Fruit fly (Drosophila melanogaster) whole organism, embryonic: ENCODE measurements around the gene CG2865.

ENCODE experiments used
- Awh ChIP-seq: fragments of 200-800 bp; sonication (Bioruptor generic); IDR thresholded peaks from 2 replicates; pipeline ENCODE4, ENCODE4 v1.3.6; 2022; ENCODE audit warnings: missing biosample characterization, missing genetic modification characterization
- Blimp-1 ChIP-seq: fragments of 200-800 bp; sonication (Bioruptor generic); optimal IDR thresholded peaks from 3 replicates; lab custom pipeline; 2018; ENCODE audit warnings: missing biosample characterization, missing genetic modification characterization, mild to moderate bottlenecking, moderate library complexity, missing genetic modification reagents
- Bteb2 ChIP-seq: fragments of 200-800 bp; sonication (Bioruptor generic); optimal IDR thresholded peaks from 2 replicates; lab custom pipeline; 2016; ENCODE audit warnings: missing biosample characterization, missing genetic modification characterization
- CG10431 ChIP-seq: fragments of 200-800 bp; sonication (Bioruptor generic); optimal IDR thresholded peaks from 3 replicates; lab custom pipeline; 2018; ENCODE audit warnings: missing biosample characterization, mild to moderate bottlenecking, missing genetic modification characterization
- CG10959 ChIP-seq: fragments of 200-800 bp; sonication (Bioruptor generic); IDR thresholded peaks from 2 replicates; pipeline ENCODE4 v1.3.6; 2022; ENCODE audit warnings: missing biosample characterization, missing genetic modification characterization
- CG11085 ChIP-seq: fragments of 200-800 bp; sonication (Bioruptor generic); IDR thresholded peaks from 2 replicates; pipeline ENCODE4 v1.3.6; 2022; ENCODE audit warnings: missing biosample characterization, missing genetic modification characterization
- CG11696 ChIP-seq: fragments of 200-800 bp; sonication (Bioruptor generic); IDR thresholded peaks from 2 replicates; pipeline ENCODE4 v1.3.6; 2022; ENCODE audit warnings: missing biosample characterization, missing genetic modification characterization
- CG13287 ChIP-seq: fragments of 200-800 bp; sonication (Bioruptor generic); IDR thresholded peaks from 2 replicates; pipeline ENCODE4 v1.3.6; 2022; ENCODE audit warnings: missing biosample characterization, missing genetic modification characterization; ENCODE audit not compliant: partially characterized antibody
- CG14667 ChIP-seq: fragments of 200-800 bp; sonication (Bioruptor generic); IDR thresholded peaks from 2 replicates; pipeline ENCODE4 v1.3.6; 2022; ENCODE audit warnings: missing biosample characterization, missing genetic modification characterization
- CG16779 ChIP-seq: fragments of 200-800 bp; sonication (Bioruptor generic); IDR thresholded peaks from 2 replicates; pipeline ENCODE4 v1.3.6; 2022; ENCODE audit warnings: missing biosample characterization, missing genetic modification characterization
- CG17361 ChIP-seq: fragments of 200-800 bp; sonication (Bioruptor generic); IDR thresholded peaks from 3 replicates; pipeline ENCODE4 v1.3.6; 2022; ENCODE audit warnings: missing biosample characterization, missing genetic modification characterization
- CG17385 ChIP-seq: fragments of 200-800 bp; sonication (Bioruptor generic); optimal IDR thresholded peaks from 3 replicates; lab custom pipeline; 2018; ENCODE audit warnings: missing biosample characterization, mild to moderate bottlenecking, missing genetic modification characterization
- CG17802 ChIP-seq: fragments of 200-800 bp; sonication (Bioruptor generic); optimal IDR thresholded peaks from 2 replicates; lab custom pipeline; 2018; ENCODE audit warnings: missing biosample characterization, mild to moderate bottlenecking, missing genetic modification characterization, moderate library complexity
- CG1832 ChIP-seq: fragments of 200-800 bp; sonication (Bioruptor generic); optimal IDR thresholded peaks from 2 replicates; lab custom pipeline; 2017; ENCODE audit warnings: missing biosample characterization, mild to moderate bottlenecking, missing genetic modification characterization, inconsistent platforms
- CG31224 ChIP-seq: fragments of 200-800 bp; sonication (Bioruptor generic); IDR thresholded peaks from 2 replicates; pipeline ENCODE4 v1.3.6; 2022; ENCODE audit warnings: missing biosample characterization, missing genetic modification characterization
- CG31441 ChIP-seq: fragments of 200-800 bp; sonication (Bioruptor generic); IDR thresholded peaks from 2 replicates; pipeline ENCODE4 v1.3.6; 2022; ENCODE audit warnings: missing biosample characterization, missing genetic modification characterization
- CG3163 ChIP-seq: fragments of 200-800 bp; sonication (Bioruptor generic); optimal IDR thresholded peaks from 3 replicates; lab custom pipeline; 2016; ENCODE audit warnings: missing biosample characterization, missing genetic modification characterization
- CG32767 ChIP-seq: fragments of 200-800 bp; sonication (Bioruptor generic); IDR thresholded peaks from 2 replicates; pipeline ENCODE4 v1.3.6; 2022; ENCODE audit warnings: missing biosample characterization, missing genetic modification characterization
- CG3281 ChIP-seq: fragments of 200-800 bp; sonication (Bioruptor generic); optimal IDR thresholded peaks from 3 replicates; lab custom pipeline; 2017; ENCODE audit warnings: missing biosample characterization, mild to moderate bottlenecking, missing genetic modification characterization
- CG3995 ChIP-seq: fragments of 200-800 bp; sonication (Bioruptor generic); optimal IDR thresholded peaks from 3 replicates; lab custom pipeline; 2016; ENCODE audit warnings: missing biosample characterization, missing genetic modification characterization
- CG4404 ChIP-seq: fragments of 200-800 bp; sonication (Bioruptor generic); IDR thresholded peaks from 2 replicates; pipeline ENCODE4 v1.3.6; 2022; ENCODE audit warnings: missing biosample characterization, missing genetic modification characterization
- CG6689 ChIP-seq: fragments of 200-800 bp; sonication (Bioruptor generic); IDR thresholded peaks from 2 replicates; pipeline ENCODE4 v1.3.6; 2022; ENCODE audit warnings: missing biosample characterization, missing genetic modification characterization
- CG7987 ChIP-seq: fragments of 200-800 bp; sonication (Bioruptor generic); optimal IDR thresholded peaks from 2 replicates; lab custom pipeline; 2018; ENCODE audit warnings: missing biosample characterization, mild to moderate bottlenecking, missing genetic modification characterization, moderate library complexity
- CrebB ChIP-seq: fragments of 200-800 bp; sonication (Bioruptor generic); optimal IDR thresholded peaks from 3 replicates; lab custom pipeline; 2018; ENCODE audit warnings: missing biosample characterization, mild to moderate bottlenecking, missing genetic modification characterization
- D19A ChIP-seq: fragments of 200-800 bp; optimal IDR thresholded peaks from 3 replicates; lab custom pipeline; 2019; ENCODE audit warnings: missing biosample characterization, mild to moderate bottlenecking, missing genetic modification characterization, moderate library complexity
- D19B ChIP-seq: fragments of 200-800 bp; sonication (Bioruptor generic); optimal IDR thresholded peaks from 2 replicates; lab custom pipeline; 2017; ENCODE audit warnings: missing biosample characterization, mild to moderate bottlenecking, missing genetic modification characterization
- Fer2 ChIP-seq: fragments of 200-800 bp; sonication (Bioruptor generic); optimal IDR thresholded peaks from 2 replicates; lab custom pipeline; 2018; ENCODE audit warnings: missing biosample characterization, mild to moderate bottlenecking, missing genetic modification characterization, moderate library complexity
- Hr39 ChIP-seq: fragments of >200 bp; optimal IDR thresholded peaks from 2 replicates; lab custom pipeline; 2017
- MBD-R2 ChIP-seq: fragments of 200-800 bp; sonication (Bioruptor generic); IDR thresholded peaks from 2 replicates; pipeline ENCODE4 v1.3.6; 2022; ENCODE audit warnings: missing biosample characterization, missing genetic modification characterization
- MESR4 ChIP-seq: fragments of 200-800 bp; sonication (Bioruptor generic); optimal IDR thresholded peaks from 2 replicates; lab custom pipeline; 2018; ENCODE audit warnings: missing biosample characterization, mild to moderate bottlenecking, missing genetic modification characterization, moderate library complexity
- NK7.1 ChIP-seq: fragments of 200-800 bp; sonication (Bioruptor generic); optimal IDR thresholded peaks from 3 replicates; lab custom pipeline; 2016; ENCODE audit warnings: missing biosample characterization, missing genetic modification characterization
- Nf-YA ChIP-seq: fragments of 200-800 bp; sonication (Bioruptor generic); IDR thresholded peaks from 2 replicates; pipeline ENCODE4 v1.3.6; 2022; ENCODE audit warnings: missing biosample characterization, missing genetic modification characterization
- Sox102F ChIP-seq: fragments of 200-800 bp; sonication (Bioruptor generic); optimal IDR thresholded peaks from 2 replicates; lab custom pipeline; 2018; ENCODE audit warnings: missing biosample characterization, mild to moderate bottlenecking, missing genetic modification characterization, moderate library complexity
- Taf1 ChIP-seq: fragments of 200-800 bp; sonication (Bioruptor generic); IDR thresholded peaks from 2 replicates; pipeline ENCODE4 v1.3.6; 2022; ENCODE audit warnings: missing biosample characterization, missing genetic modification characterization
- Usf ChIP-seq: fragments of 200-800 bp; sonication (Bioruptor generic); optimal IDR thresholded peaks from 2 replicates; lab custom pipeline; 2017; ENCODE audit warnings: missing genotype, missing biosample characterization, missing genetic modification characterization
- ap ChIP-seq: fragments of 200-800 bp; sonication (Bioruptor generic); IDR thresholded peaks from 2 replicates; pipeline ENCODE4 v1.3.6; 2022; ENCODE audit warnings: missing biosample characterization, missing genetic modification characterization
- caup ChIP-seq: fragments of 200-800 bp; sonication (Bioruptor generic); optimal IDR thresholded peaks from 3 replicates; lab custom pipeline; 2017; ENCODE audit warnings: missing biosample characterization, mild to moderate bottlenecking, missing genetic modification characterization, moderate library complexity; ENCODE audit not compliant: severe bottlenecking
- chif ChIP-seq, 2 experiments: fragments of 200-800 bp; sonication (Bioruptor generic); optimal IDR thresholded peaks; 3 replicates each; lab custom pipeline; 2016; ENCODE audit warnings: missing biosample characterization in 2 of 2, missing genetic modification characterization in 2 of 2
- chn ChIP-seq: fragments of 200-800 bp; sonication (Bioruptor generic); optimal IDR thresholded peaks from 2 replicates; lab custom pipeline; 2016; ENCODE audit warnings: missing biosample characterization, missing genetic modification characterization
- fd96Cb ChIP-seq: fragments of 200-800 bp; sonication (Bioruptor generic); optimal IDR thresholded peaks from 2 replicates; lab custom pipeline; 2018; ENCODE audit warnings: missing biosample characterization, mild to moderate bottlenecking, missing genetic modification characterization, moderate library complexity
- gcm2 ChIP-seq: fragments of 200-800 bp; sonication (Bioruptor generic); optimal IDR thresholded peaks from 2 replicates; lab custom pipeline; 2016; ENCODE audit warnings: missing biosample characterization, missing genetic modification characterization
- hth ChIP-seq: fragments of >200 bp; optimal IDR thresholded peaks from 2 replicates; lab custom pipeline; 2017; ENCODE audit warnings: inconsistent platforms
- mld ChIP-seq: fragments of 200-800 bp; sonication (Bioruptor generic); IDR thresholded peaks from 3 replicates; pipeline ENCODE4 v1.3.6; 2022; ENCODE audit warnings: missing biosample characterization, missing genetic modification characterization; ENCODE audit not compliant: partially characterized antibody
- nau ChIP-seq: fragments of 200-800 bp; sonication (Bioruptor generic); optimal IDR thresholded peaks from 3 replicates; lab custom pipeline; 2017; ENCODE audit warnings: missing biosample characterization, mild to moderate bottlenecking, missing genetic modification characterization, missing genetic modification reagents
- ranshi ChIP-seq: fragments of 200-800 bp; sonication (Bioruptor generic); IDR thresholded peaks from 2 replicates; pipeline ENCODE4 v1.3.6; 2022; ENCODE audit warnings: missing biosample characterization, missing genetic modification characterization
- sc ChIP-seq, 3 experiments: fragments of >200 bp in 2 of 3; fragments of 200-800 bp in 1 of 3; sonication (Bioruptor generic) in 1 of 3; optimal IDR thresholded peaks; 2 replicates in 2 of 3; 3 replicates in 1 of 3; lab custom pipeline; 2017; ENCODE audit warnings: mild to moderate bottlenecking in 1 of 3, missing biosample characterization in 1 of 3, missing genetic modification characterization in 1 of 3, missing genetic modification reagents in 1 of 3
- sr ChIP-seq: fragments of 200-800 bp; sonication (Bioruptor generic); IDR thresholded peaks from 3 replicates; pipeline ENCODE4 v1.3.6; 2022; ENCODE audit warnings: missing biosample characterization, missing genetic modification characterization
- tll ChIP-seq, 2 experiments: fragments of 200-800 bp in 1 of 2; fragments of >200 bp in 1 of 2; sonication (Bioruptor generic) in 1 of 2; optimal IDR thresholded peaks; 2 replicates each; lab custom pipeline; 2017 to 2019; ENCODE audit warnings: missing biosample characterization in 2 of 2, missing genetic modification characterization in 2 of 2, mild to moderate bottlenecking in 1 of 2, moderate library complexity in 1 of 2
- toy ChIP-seq: fragments of 200-800 bp; sonication (Bioruptor generic); IDR thresholded peaks from 2 replicates; pipeline ENCODE4 v1.3.6; 2022; ENCODE audit warnings: missing biosample characterization, missing genetic modification characterization

The CG2865 gene

DNA sequence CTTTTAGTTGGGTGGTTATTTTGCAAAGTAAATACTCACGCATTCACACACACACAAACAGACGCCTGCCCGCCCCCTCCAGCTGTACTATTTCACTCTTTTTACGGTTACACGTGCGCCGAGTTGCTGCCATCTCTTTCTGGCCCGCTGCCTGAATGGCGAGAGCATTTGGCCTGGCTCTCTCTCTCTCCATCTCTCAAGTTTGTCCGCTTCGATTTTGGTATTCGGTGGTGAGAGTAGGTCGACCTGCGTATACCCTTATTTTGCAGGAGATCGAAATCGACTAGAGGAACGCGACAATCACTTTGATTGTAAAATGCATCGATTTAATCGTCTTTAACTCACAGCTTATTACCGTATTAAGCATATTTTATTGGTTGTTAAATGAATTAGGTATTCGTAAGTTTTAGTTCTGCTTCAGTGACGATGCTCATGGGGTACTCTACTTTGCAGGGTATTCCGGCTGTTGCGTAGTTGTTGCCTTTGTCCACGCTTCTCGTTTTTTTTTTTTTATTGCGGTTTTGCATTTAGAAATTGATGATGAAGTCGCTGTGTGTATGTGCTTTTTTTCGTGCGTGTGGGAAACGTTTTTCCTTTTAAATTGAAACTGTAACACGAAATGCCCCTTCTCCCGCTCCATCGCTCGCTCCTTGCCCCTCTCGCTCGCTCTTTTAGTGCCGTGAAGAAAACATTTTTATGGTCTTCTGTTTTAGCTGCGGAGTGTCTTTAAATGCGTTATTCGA, 10.7 kb upstream of the CG2865 start (continued):
- TF ChIP-seq gcm2 (GFP tag; lab: Kevin White, UChicago) = peak; percentile 49
- peak; percentile 90 for TF ChIP-seq chif (GFP tag; optimal IDR thresholded peaks at IDR 0.05; lab: Kevin White, UChicago)
- peak; percentile 79 for TF ChIP-seq Blimp-1 (GFP tag; lab: Kevin White, UChicago)
- peak; percentile 73 for TF ChIP-seq Bteb2 (GFP tag; lab: Kevin White, UChicago)
- 0 out of 3 replicates have a peak, but pooled peaks have one; percentile 11 for TF ChIP-seq sr
- peak; percentile 82 for TF ChIP-seq fd96Cb (tag; lab: Kevin White, UChicago)
- TF ChIP-seq CG17361 = peak; percentile 78
- TF ChIP-seq tll (GFP tag; optimal IDR thresholded peaks at IDR 0.05; lab: Kevin White, UChicago) = peak; percentile 14 to 73
- TF ChIP-seq CG7987 = peak; percentile 55
- TF ChIP-seq CG3995 = peak; percentile 55
- no peak; the same call in 1 of the 2 replicates for TF ChIP-seq Taf1 (GFP tag; lab: Robert Waterston, UW)
- TF ChIP-seq ranshi = peak; percentile 83
- TF ChIP-seq CG17802 (tag; lab: Kevin White, UChicago) = peak; percentile 68
- TF ChIP-seq Awh (GFP tag; lab: Robert Waterston, UW) = peak; percentile 82
- peak; percentile 52 for TF ChIP-seq CG10959 (GFP tag; lab: Robert Waterston, UW)
- peak; percentile 90 for TF ChIP-seq CrebB (tag; lab: Kevin White, UChicago)
- TF ChIP-seq CG3163 (GFP tag; lab: Kevin White, UChicago) = peak; percentile 89
- TF ChIP-seq Hr39 (lab: Kevin White, UChicago) = no peak
- TF ChIP-seq sc (optimal IDR thresholded peaks at IDR 0.05; lab: Kevin White, UChicago) = no peak
- peak; percentile 77 for TF ChIP-seq sc (GFP tag; optimal IDR thresholded peaks at IDR 0.05; lab: Kevin White, UChicago)
- TF ChIP-seq hth (lab: Kevin White, UChicago) = no peak
- TF ChIP-seq caup (GFP tag; lab: Kevin White, UChicago) = peak; percentile 87
- TF ChIP-seq D19A (tag; lab: Kevin White, UChicago) = peak; percentile 100
- TF ChIP-seq Fer2 (tag; lab: Kevin White, UChicago) = peak; percentile 60
- peak; percentile 26 for TF ChIP-seq MESR4 (GFP tag; lab: Kevin White, UChicago)
- peak; percentile 57 for TF ChIP-seq CG14667 (GFP tag; lab: Robert Waterston, UW)
- peak; percentile 91 for TF ChIP-seq chn (GFP tag; lab: Kevin White, UChicago)
- peak; percentile 73 for TF ChIP-seq CG31224
- TF ChIP-seq nau (GFP tag; lab: Kevin White, UChicago) = peak; percentile 73
- peak; percentile 64 for TF ChIP-seq CG11085
- TF ChIP-seq Sox102F (GFP tag; lab: Kevin White, UChicago) = peak; percentile 86
- TF ChIP-seq NK7.1 (GFP tag; lab: Kevin White, UChicago) = peak; percentile 91
- TF ChIP-seq CG31441 = peak; percentile 81
- peak; percentile 88 for TF ChIP-seq Usf (GFP tag; lab: Kevin White, UChicago)
- TF ChIP-seq CG1832 (GFP tag; lab: Kevin White, UChicago) = peak; percentile 85
- peak; percentile 57; the same call in 1 of the 2 replicates for TF ChIP-seq MBD-R2
- peak; percentile 12; the same call in 1 of the 2 replicates for TF ChIP-seq CG13287 (GFP tag; lab: Robert Waterston, UW)
- TF ChIP-seq CG3281 (GFP tag; lab: Kevin White, UChicago) = peak; percentile 89
- TF ChIP-seq CG17385 = peak; percentile 84
- peak; percentile 83 for TF ChIP-seq D19B (GFP tag; lab: Kevin White, UChicago)
- TF ChIP-seq CG4404 (GFP tag; lab: Robert Waterston, UW) = peak; percentile 79
- peak; percentile 86; the same call in 1 of the 2 replicates for TF ChIP-seq CG32767 (GFP tag; lab: Robert Waterston, UW)
- peak; percentile 35; the same call in 1 of the 2 replicates for TF ChIP-seq CG11696 (GFP tag; lab: Robert Waterston, UW)
- peak; percentile 54; the same call in 1 of the 2 replicates for TF ChIP-seq Nf-YA (GFP tag; lab: Robert Waterston, UW)
- peak; percentile 54 for TF ChIP-seq toy (GFP tag; lab: Robert Waterston, UW)
- no peak for TF ChIP-seq CG16779 (GFP tag; lab: Robert Waterston, UW)
- no peak for TF ChIP-seq mld (GFP tag; lab: Robert Waterston, UW)
- peak; percentile 59 for TF ChIP-seq CG10431 (GFP tag; lab: Kevin White, UChicago)
- TF ChIP-seq ap (GFP tag; lab: Robert Waterston, UW) = peak; percentile 65
- peak; percentile 85 for TF ChIP-seq CG6689 (GFP tag; lab: Robert Waterston, UW)
